Fruit fly (Drosophila melanogaster) whole organism, embryonic: ENCODE measurements around the gene spd-2.

ENCODE experiments used
- Bdp1 ChIP-seq: fragments of 200-800 bp; sonication (Bioruptor generic); optimal IDR thresholded peaks from 3 replicates; lab custom pipeline; 2016; ENCODE audit warnings: missing biosample characterization, missing genetic modification characterization
- CG1529 ChIP-seq: fragments of 200-800 bp; sonication (Bioruptor generic); optimal IDR thresholded peaks from 3 replicates; lab custom pipeline; 2018; ENCODE audit warnings: missing biosample characterization, missing genetic modification characterization
- CG1832 ChIP-seq: fragments of 200-800 bp; sonication (Bioruptor generic); optimal IDR thresholded peaks from 2 replicates; lab custom pipeline; 2017; ENCODE audit warnings: missing biosample characterization, mild to moderate bottlenecking, missing genetic modification characterization, inconsistent platforms
- CG2875 ChIP-seq: fragments of 200-800 bp; sonication (Bioruptor generic); optimal IDR thresholded peaks from 2 replicates; lab custom pipeline; 2017; ENCODE audit warnings: missing biosample characterization, mild to moderate bottlenecking, missing genetic modification characterization, missing genetic modification reagents
- CG31365 ChIP-seq: fragments of 200-800 bp; sonication (Bioruptor generic); optimal IDR thresholded peaks from 2 replicates; lab custom pipeline; 2018; ENCODE audit warnings: missing biosample characterization, mild to moderate bottlenecking, missing genetic modification characterization
- CG32532 ChIP-seq: fragments of 200-800 bp; sonication (Bioruptor generic); IDR thresholded peaks from 2 replicates; pipeline ENCODE4 v1.3.6; 2022; ENCODE audit warnings: missing biosample characterization, missing genetic modification characterization
- CG32772 ChIP-seq: fragments of 200-800 bp; sonication (Bioruptor generic); IDR thresholded peaks from 2 replicates; pipeline ENCODE4 v1.3.6; 2022; ENCODE audit warnings: missing biosample characterization, missing genetic modification characterization
- CG3407 ChIP-seq: fragments of 200-800 bp; sonication (Bioruptor generic); optimal IDR thresholded peaks from 2 replicates; lab custom pipeline; 2018; ENCODE audit warnings: missing biosample characterization, mild to moderate bottlenecking, missing genetic modification characterization
- CG34224 ChIP-seq: fragments of 200-800 bp; sonication (Bioruptor generic); IDR thresholded peaks from 3 replicates; pipeline ENCODE4 v1.3.6; 2022; ENCODE audit warnings: missing biosample characterization, missing genetic modification characterization; ENCODE audit not compliant: partially characterized antibody
- CG4360 ChIP-seq: fragments of 200-800 bp; sonication (Bioruptor generic); IDR thresholded peaks from 2 replicates; pipeline ENCODE4 v1.3.6; 2022; ENCODE audit warnings: missing biosample characterization, missing genetic modification characterization
- CG4707 ChIP-seq: fragments of 200-800 bp; sonication (Bioruptor generic); optimal IDR thresholded peaks from 2 replicates; lab custom pipeline; 2018; ENCODE audit warnings: missing biosample characterization, mild to moderate bottlenecking, missing genetic modification characterization, moderate library complexity
- CG6654 ChIP-seq: fragments of 200-800 bp; sonication (Bioruptor generic); optimal IDR thresholded peaks from 2 replicates; lab custom pipeline; 2017; ENCODE audit warnings: missing biosample characterization, mild to moderate bottlenecking, missing genetic modification characterization
- CG6683 ChIP-seq: fragments of 200-800 bp; sonication (Bioruptor generic); optimal IDR thresholded peaks from 2 replicates; lab custom pipeline; 2017; ENCODE audit warnings: missing biosample characterization, mild to moderate bottlenecking, missing genetic modification characterization, missing genetic modification reagents
- CG6689 ChIP-seq: fragments of 200-800 bp; sonication (Bioruptor generic); IDR thresholded peaks from 2 replicates; pipeline ENCODE4 v1.3.6; 2022; ENCODE audit warnings: missing biosample characterization, missing genetic modification characterization
- CG6791 ChIP-seq: fragments of 200-800 bp; sonication (Bioruptor generic); IDR thresholded peaks from 3 replicates; pipeline ENCODE4 v1.3.6; 2022; ENCODE audit warnings: missing biosample characterization, missing genetic modification characterization; ENCODE audit not compliant: partially characterized antibody
- CG7556 ChIP-seq: fragments of 200-800 bp; sonication (Bioruptor generic); optimal IDR thresholded peaks from 2 replicates; lab custom pipeline; 2017; ENCODE audit warnings: missing biosample characterization, mild to moderate bottlenecking, missing genetic modification characterization
- CG7928 ChIP-seq: fragments of 200-800 bp; sonication (Bioruptor generic); optimal IDR thresholded peaks from 2 replicates; lab custom pipeline; 2017; ENCODE audit warnings: missing biosample characterization, mild to moderate bottlenecking, missing genetic modification characterization
- CG8281 ChIP-seq: fragments of 200-800 bp; sonication (Bioruptor generic); optimal IDR thresholded peaks from 2 replicates; lab custom pipeline; 2018; ENCODE audit warnings: missing biosample characterization, mild to moderate bottlenecking, missing genetic modification characterization, moderate library complexity
- CG9215 ChIP-seq: fragments of 200-800 bp; sonication (Bioruptor generic); IDR thresholded peaks from 2 replicates; pipeline ENCODE4 v1.3.6; 2022; ENCODE audit warnings: missing biosample characterization, missing genetic modification characterization
- CG9609 ChIP-seq: fragments of 200-800 bp; sonication (Bioruptor generic); optimal IDR thresholded peaks from 3 replicates; lab custom pipeline; 2016; ENCODE audit warnings: missing biosample characterization, missing genetic modification characterization
- CG9727 ChIP-seq: fragments of 200-800 bp; sonication (Bioruptor generic); optimal IDR thresholded peaks from 3 replicates; lab custom pipeline; 2017; ENCODE audit warnings: missing biosample characterization, mild to moderate bottlenecking, missing genetic modification characterization
- Dbx ChIP-seq: fragments of 200-800 bp; sonication (Bioruptor generic); IDR thresholded peaks from 3 replicates; pipeline ENCODE4 v1.3.6; 2022; ENCODE audit warnings: missing biosample characterization, missing genetic modification characterization
- Dip2 ChIP-seq: fragments of 200-800 bp; sonication (Bioruptor generic); IDR thresholded peaks from 2 replicates; pipeline ENCODE4 v1.3.6; 2022; ENCODE audit warnings: missing biosample characterization, missing genetic modification characterization
- NfI ChIP-seq: fragments of 200-800 bp; sonication (Bioruptor generic); optimal IDR thresholded peaks from 3 replicates; lab custom pipeline; 2018; ENCODE audit warnings: missing biosample characterization, mild to moderate bottlenecking, missing genetic modification characterization, moderate library complexity
- Pdp1 ChIP-seq, 2 experiments: fragments of 200-800 bp; sonication (Bioruptor generic); optimal IDR thresholded peaks; 3 replicates each; lab custom pipeline; 2016; ENCODE audit warnings: missing biosample characterization in 2 of 2, missing genetic modification characterization in 2 of 2, mild to moderate bottlenecking in 1 of 2, moderate library complexity in 1 of 2
- Taf1 ChIP-seq: fragments of 200-800 bp; sonication (Bioruptor generic); IDR thresholded peaks from 2 replicates; pipeline ENCODE4 v1.3.6; 2022; ENCODE audit warnings: missing biosample characterization, missing genetic modification characterization
- ac ChIP-seq: fragments of 200-800 bp; sonication (Bioruptor generic); optimal IDR thresholded peaks from 3 replicates; lab custom pipeline; 2017; ENCODE audit warnings: missing biosample characterization, mild to moderate bottlenecking, missing genetic modification characterization
- ase ChIP-seq: fragments of 200-800 bp; sonication (Bioruptor generic); IDR thresholded peaks from 3 replicates; pipeline ENCODE4 v1.3.6; 2022; ENCODE audit warnings: missing biosample characterization, missing genetic modification characterization
- btn ChIP-seq: fragments of 200-800 bp; sonication (Bioruptor generic); optimal IDR thresholded peaks from 2 replicates; lab custom pipeline; 2016; ENCODE audit warnings: missing biosample characterization, missing genetic modification characterization
- danr ChIP-seq: fragments of 200-800 bp; sonication (Bioruptor generic); IDR thresholded peaks from 2 replicates; pipeline ENCODE4 v1.3.6; 2022; ENCODE audit warnings: missing biosample characterization, missing genetic modification characterization
- esg ChIP-seq: fragments of 200-800 bp; sonication (Bioruptor generic); conservative IDR thresholded peaks from 2 replicates; pipeline ENCODE4 v1.3.6; 2022; ENCODE audit warnings: missing biosample characterization, missing genetic modification characterization
- gem ChIP-seq: fragments of 200-800 bp; sonication (Bioruptor generic); optimal IDR thresholded peaks from 2 replicates; lab custom pipeline; 2019; ENCODE audit warnings: missing biosample characterization, mild to moderate bottlenecking, missing genetic modification characterization, moderate library complexity
- grau ChIP-seq: fragments of 200-800 bp; optimal IDR thresholded peaks from 3 replicates; lab custom pipeline; 2019; ENCODE audit warnings: missing biosample characterization, mild to moderate bottlenecking, missing genetic modification characterization, moderate library complexity
- grn ChIP-seq: fragments of 200-800 bp; sonication (Bioruptor generic); optimal IDR thresholded peaks from 3 replicates; lab custom pipeline; 2017; ENCODE audit warnings: missing biosample characterization, missing genetic modification characterization
- inv ChIP-seq: fragments of 200-800 bp; sonication (Bioruptor generic); IDR thresholded peaks from 2 replicates; pipeline ENCODE4 v1.3.6; 2022; ENCODE audit warnings: missing biosample characterization, missing genetic modification characterization; ENCODE audit not compliant: partially characterized antibody
- kah ChIP-seq: fragments of 200-800 bp; sonication (Bioruptor generic); optimal IDR thresholded peaks from 2 replicates; lab custom pipeline; 2018; ENCODE audit warnings: missing biosample characterization, mild to moderate bottlenecking, missing genetic modification characterization
- klu ChIP-seq: fragments of 200-800 bp; sonication (Bioruptor generic); IDR thresholded peaks from 2 replicates; pipeline ENCODE4 v1.3.6; 2022; ENCODE audit warnings: missing biosample characterization, missing genetic modification characterization
- mld ChIP-seq: fragments of 200-800 bp; sonication (Bioruptor generic); IDR thresholded peaks from 3 replicates; pipeline ENCODE4 v1.3.6; 2022; ENCODE audit warnings: missing biosample characterization, missing genetic modification characterization; ENCODE audit not compliant: partially characterized antibody
- nerfin-1 ChIP-seq: fragments of 200-800 bp; sonication (Bioruptor generic); optimal IDR thresholded peaks from 3 replicates; lab custom pipeline; 2019; ENCODE audit warnings: missing biosample characterization, mild to moderate bottlenecking, missing genetic modification characterization, moderate library complexity
- otp ChIP-seq: fragments of 200-800 bp; sonication (Bioruptor generic); IDR thresholded peaks from 3 replicates; pipeline ENCODE4, ENCODE4 v1.3.6; 2022; ENCODE audit warnings: missing biosample characterization, missing genetic modification characterization
- phol ChIP-seq: fragments of 200-800 bp; sonication (Bioruptor generic); optimal IDR thresholded peaks from 3 replicates; lab custom pipeline; 2018; ENCODE audit warnings: missing biosample characterization, mild to moderate bottlenecking, missing genetic modification characterization, moderate library complexity
- pita ChIP-seq: fragments of 200-800 bp; sonication (Bioruptor generic); optimal IDR thresholded peaks from 2 replicates; lab custom pipeline; 2017; ENCODE audit warnings: missing biosample characterization, mild to moderate bottlenecking, missing genetic modification characterization
- prd ChIP-seq, 3 experiments: fragments of >200 bp in 2 of 3; fragments of 200-800 bp in 1 of 3; sonication (Bioruptor generic) in 1 of 3; optimal IDR thresholded peaks in 2 of 3; IDR thresholded peaks in 1 of 3; 2 replicates in 2 of 3; 3 replicates in 1 of 3; pipeline versions ENCODE4 v1.3.6 to Lab custom; 2017 to 2022; ENCODE audit warnings: missing biosample characterization in 1 of 3, missing genetic modification characterization in 1 of 3
- psq ChIP-seq: fragments of 200-800 bp; sonication (Bioruptor generic); optimal IDR thresholded peaks from 2 replicates; lab custom pipeline; 2017; ENCODE audit warnings: missing biosample characterization, missing genetic modification characterization
- row ChIP-seq: fragments of 200-800 bp; sonication (Bioruptor generic); IDR thresholded peaks from 3 replicates; pipeline ENCODE4 v1.3.6; 2022; ENCODE audit warnings: missing biosample characterization, missing genetic modification characterization
- run ChIP-seq: fragments of 200-800 bp; sonication (Bioruptor generic); optimal IDR thresholded peaks from 3 replicates; lab custom pipeline; 2018; ENCODE audit warnings: missing biosample characterization, mild to moderate bottlenecking, missing genetic modification characterization
- sens ChIP-seq: fragments of 200-800 bp; sonication (Bioruptor generic); peaks from one replicate; lab custom pipeline; 2016; ENCODE audit warnings: missing biosample characterization, missing genetic modification characterization
- sug ChIP-seq: fragments of 200-800 bp; optimal IDR thresholded peaks from 2 replicates; lab custom pipeline; 2019; ENCODE audit warnings: missing biosample characterization, mild to moderate bottlenecking, missing genetic modification characterization, moderate library complexity
- tna ChIP-seq: fragments of 200-800 bp; sonication (Bioruptor generic); IDR thresholded peaks from 2 replicates; pipeline ENCODE4 v1.3.6; 2022; ENCODE audit warnings: missing biosample characterization, missing genetic modification characterization; ENCODE audit not compliant: partially characterized antibody
- zen ChIP-seq: fragments of 200-800 bp; sonication (Bioruptor generic); optimal IDR thresholded peaks from 3 replicates; lab custom pipeline; 2018; ENCODE audit warnings: missing biosample characterization, mild to moderate bottlenecking, missing genetic modification characterization, moderate library complexity

Gene spd-2

dm6 chr3L:16612152-16612551 is 17.3 kb upstream of the spd-2 start, which contains the start of gene CG4101 (continued):
- TF ChIP-seq nerfin-1 (tag; lab: Kevin White, UChicago) (peak; percentile 68), CG8281 (tag; lab: Kevin White, UChicago) (peak; percentile 37), CG4707 (GFP tag; lab: Kevin White, UChicago) (no peak), mld (GFP tag; lab: Robert Waterston, UW) (no peak), row (peak; percentile 94), CG7928 (GFP tag; lab: Kevin White, UChicago) (peak; percentile 88), CG1832 (no peak), grau (tag; lab: Kevin White, UChicago) (peak; percentile 83), CG6689 (GFP tag; lab: Robert Waterston, UW) (peak; percentile 77), CG2875 (GFP tag; lab: Kevin White, UChicago) (peak; percentile 11), gem (tag; lab: Kevin White, UChicago) (peak; percentile 90), Taf1 (GFP tag; lab: Robert Waterston, UW) (peak; percentile 75), CG6683 (GFP tag; lab: Kevin White, UChicago) (peak; percentile 47), otp (peak; percentile 66; the same call in 2 of the 3 replicates), CG9727 (GFP tag; lab: Kevin White, UChicago) (peak; percentile 72), CG32532 (GFP tag; lab: Robert Waterston, UW) (peak; percentile 84), CG7556 (GFP tag; lab: Kevin White, UChicago) (peak; percentile 53), CG3407 (GFP tag; lab: Kevin White, UChicago) (peak; percentile 31), CG9215 (GFP tag; lab: Robert Waterston, UW) (peak; percentile 80), Dip2 (GFP tag; lab: Robert Waterston, UW) (no peak), Pdp1 (GFP tag; optimal IDR thresholded peaks at IDR 0.05; lab: Kevin White, UChicago) (peak; percentile 83 to 87), prd (optimal IDR thresholded peaks at IDR 0.05; lab: Kevin White, UChicago) (no peak), prd (GFP tag; IDR thresholded peaks at IDR 0.05; lab: Robert Waterston, UW) (peak; percentile 85), sens (GFP tag; lab: Kevin White, UChicago) (peak; percentile 98), zen (tag; lab: Kevin White, UChicago) (peak; percentile 71), run (tag; lab: Kevin White, UChicago) (peak; percentile 41), CG1529 (peak; percentile 43), sug (tag; lab: Kevin White, UChicago) (peak; percentile 88), klu (GFP tag; lab: Robert Waterston, UW) (peak; percentile 75), CG4360 (GFP tag; lab: Robert Waterston, UW) (peak; percentile 50), ac (GFP tag; lab: Kevin White, UChicago) (no peak), phol (tag; lab: Kevin White, UChicago) (peak; percentile 85), Bdp1 (GFP tag; lab: Kevin White, UChicago) (peak; percentile 67), psq (GFP tag; lab: Kevin White, UChicago) (peak; percentile 47), esg (GFP tag; lab: Robert Waterston, UW) (peak; percentile 74), CG34224 (peak; percentile 87), CG31365 (tag; lab: Kevin White, UChicago) (peak; percentile 20), CG9609 (GFP tag; lab: Kevin White, UChicago) (peak; percentile 62), btn (no peak), CG6654 (no peak), grn (GFP tag; lab: Kevin White, UChicago) (no peak), CG32772 (peak; percentile 77), CG6791 (GFP tag; lab: Robert Waterston, UW) (peak; percentile 52; the same call in 1 of the 3 replicates), inv (GFP tag; lab: Robert Waterston, UW) (peak; percentile 72), kah (no peak), pita (GFP tag; lab: Kevin White, UChicago) (no peak), danr (peak; percentile 57), Dbx (GFP tag; lab: Robert Waterston, UW) (peak; percentile 86), ase (GFP tag; lab: Robert Waterston, UW) (peak; percentile 82), tna (no peak), NfI (peak; percentile 83)
